Fruit fly (Drosophila melanogaster) whole organism, pupa: ENCODE measurements around the gene CG31178.

Experiments
- CG10348 ChIP-seq: fragments of 200-800 bp; sonication (Bioruptor generic); IDR thresholded peaks from 2 replicates; pipeline ENCODE4 v1.3.6; 2022; ENCODE audit warnings: missing biosample characterization, missing genetic modification characterization
- CG12605 ChIP-seq: fragments of 200-800 bp; sonication (Bioruptor generic); IDR thresholded peaks from 2 replicates; pipeline ENCODE4 v1.3.6; 2022; ENCODE audit warnings: missing biosample characterization, missing genetic modification characterization
- CG13204 ChIP-seq: fragments of 200-800 bp; sonication (Bioruptor generic); optimal IDR thresholded peaks from 2 replicates; lab custom pipeline; 2018; ENCODE audit warnings: missing biosample characterization, mild to moderate bottlenecking, missing genetic modification characterization, moderate library complexity
- CG14655 ChIP-seq: fragments of 200-800 bp; sonication (Bioruptor generic); optimal IDR thresholded peaks from 3 replicates; lab custom pipeline; 2017; ENCODE audit warnings: mild to moderate bottlenecking, missing biosample characterization, missing genetic modification reagents, missing genetic modification characterization
- CG15710 ChIP-seq: fragments of 200-800 bp; sonication (Bioruptor generic); optimal IDR thresholded peaks from 2 replicates; lab custom pipeline; 2018; ENCODE audit warnings: missing biosample characterization, mild to moderate bottlenecking, missing genetic modification characterization, moderate library complexity
- CG17806 ChIP-seq: fragments of 200-800 bp; sonication (Bioruptor generic); optimal IDR thresholded peaks from 2 replicates; lab custom pipeline; 2018; ENCODE audit warnings: missing biosample characterization, mild to moderate bottlenecking, missing genetic modification characterization, moderate library complexity
- CG32121 ChIP-seq: fragments of 200-800 bp; sonication (Bioruptor generic); IDR thresholded peaks from 2 replicates; pipeline ENCODE4 v1.3.6; 2022; ENCODE audit warnings: missing biosample characterization, missing genetic modification characterization
- CG34367 ChIP-seq: fragments of 200-800 bp; sonication (Bioruptor generic); optimal IDR thresholded peaks from 2 replicates; lab custom pipeline; 2018; ENCODE audit warnings: missing biosample characterization, mild to moderate bottlenecking, missing genetic modification characterization
- CG4496 ChIP-seq: fragments of 200-800 bp; sonication (Bioruptor generic); IDR thresholded peaks from 3 replicates; pipeline ENCODE4 v1.3.6; 2022; ENCODE audit warnings: missing biosample characterization, missing genetic modification characterization
- CG8159 ChIP-seq: fragments of 200-800 bp; sonication (Bioruptor generic); optimal IDR thresholded peaks from 3 replicates; lab custom pipeline; 2018; ENCODE audit warnings: missing biosample characterization, mild to moderate bottlenecking, missing genetic modification characterization, moderate library complexity
- CG8301 ChIP-seq: fragments of 200-800 bp; sonication (Bioruptor generic); optimal IDR thresholded peaks from 2 replicates; lab custom pipeline; 2018; ENCODE audit warnings: missing biosample characterization, mild to moderate bottlenecking, missing genetic modification characterization
- CG9948 ChIP-seq: fragments of 200-800 bp; sonication (Bioruptor generic); optimal IDR thresholded peaks from 2 replicates; lab custom pipeline; 2018; ENCODE audit warnings: missing biosample characterization, mild to moderate bottlenecking, missing genetic modification characterization, moderate library complexity
- D1 ChIP-seq: fragments of 200-800 bp; sonication (Bioruptor generic); optimal IDR thresholded peaks from 2 replicates; lab custom pipeline; 2018; ENCODE audit warnings: missing biosample characterization, mild to moderate bottlenecking, missing genetic modification characterization, moderate library complexity
- EcR ChIP-seq: fragments of 200-800 bp; sonication (Bioruptor generic); optimal IDR thresholded peaks from 3 replicates; lab custom pipeline; 2019; ENCODE audit warnings: missing biosample characterization, missing genetic modification characterization, mild to moderate bottlenecking, moderate library complexity, missing genetic modification reagents
- Ets98B ChIP-seq: fragments of 200-800 bp; sonication (Bioruptor generic); IDR thresholded peaks from 2 replicates; pipeline ENCODE4 v1.3.6; 2022; ENCODE audit warnings: missing biosample characterization, missing genetic modification characterization
- Pif1A ChIP-seq: fragments of 200-800 bp; sonication (Bioruptor generic); optimal IDR thresholded peaks from 3 replicates; lab custom pipeline; 2016; ENCODE audit warnings: missing biosample characterization, missing genetic modification characterization
- Pif1B ChIP-seq: fragments of 200-800 bp; sonication (Bioruptor generic); optimal IDR thresholded peaks from 3 replicates; lab custom pipeline; 2016; ENCODE audit warnings: missing biosample characterization, missing genetic modification characterization
- Snoo ChIP-seq: fragments of 200-800 bp; sonication (Bioruptor generic); optimal IDR thresholded peaks from 3 replicates; lab custom pipeline; 2017; ENCODE audit warnings: missing biosample characterization, mild to moderate bottlenecking, missing genetic modification characterization, inconsistent platforms
- fd96Ca ChIP-seq: fragments of 200-800 bp; sonication (Bioruptor generic); IDR thresholded peaks from 3 replicates; pipeline ENCODE4 v1.3.6; 2022; ENCODE audit warnings: missing biosample characterization, missing genetic modification characterization
- gl ChIP-seq: fragments of 200-800 bp; sonication (Bioruptor generic); optimal IDR thresholded peaks from 2 replicates; lab custom pipeline; 2018; ENCODE audit warnings: missing biosample characterization, mild to moderate bottlenecking, missing genetic modification characterization
- rn ChIP-seq: fragments of 200-800 bp; sonication (Bioruptor generic); IDR thresholded peaks from 2 replicates; pipeline ENCODE4 v1.3.6; 2022; ENCODE audit warnings: missing biosample characterization, missing genetic modification characterization

CG31178 gene

DNA sequence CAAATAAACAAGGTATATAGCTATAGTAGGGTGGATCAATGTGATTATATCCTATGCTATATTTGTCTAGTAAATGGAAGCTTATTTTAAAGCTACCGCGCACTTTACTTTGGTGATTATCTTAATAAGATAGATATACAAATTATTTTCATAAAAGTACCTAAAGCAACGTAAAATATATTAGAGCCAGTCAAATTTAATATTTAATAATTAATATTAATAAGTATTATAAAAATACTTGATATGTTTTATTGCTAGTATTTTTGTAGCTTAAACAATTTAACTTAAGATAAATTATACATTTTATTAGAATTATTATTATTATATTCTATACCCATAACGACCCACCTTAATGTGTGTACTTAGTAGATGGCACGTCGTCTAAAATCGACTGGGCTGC, 33.9 kb upstream of the CG31178 start:
- TF ChIP-seq Pif1A (peak; percentile 19), CG17806 (tag; lab: Kevin White, UChicago) (peak; percentile 85), CG34367 (tag; lab: Kevin White, UChicago) (peak; percentile 82), CG9948 (tag; lab: Kevin White, UChicago) (peak; percentile 90), CG13204 (GFP tag; lab: Kevin White, UChicago) (no peak), fd96Ca (no peak), CG8159 (tag; lab: Kevin White, UChicago) (peak; percentile 90), CG15710 (tag; lab: Kevin White, UChicago) (peak; percentile 89), gl (no peak), CG14655 (GFP tag; lab: Kevin White, UChicago) (peak; percentile 87), CG8301 (tag; lab: Kevin White, UChicago) (peak; percentile 76), CG4496 (GFP tag; lab: Robert Waterston, UW) (no peak), Ets98B (GFP tag; lab: Robert Waterston, UW) (no peak), Snoo (tag; lab: Kevin White, UChicago) (peak; percentile 55), D1 (tag; lab: Kevin White, UChicago) (peak; percentile 90), Pif1B (GFP tag; lab: Kevin White, UChicago) (peak; percentile 19)

DNA sequence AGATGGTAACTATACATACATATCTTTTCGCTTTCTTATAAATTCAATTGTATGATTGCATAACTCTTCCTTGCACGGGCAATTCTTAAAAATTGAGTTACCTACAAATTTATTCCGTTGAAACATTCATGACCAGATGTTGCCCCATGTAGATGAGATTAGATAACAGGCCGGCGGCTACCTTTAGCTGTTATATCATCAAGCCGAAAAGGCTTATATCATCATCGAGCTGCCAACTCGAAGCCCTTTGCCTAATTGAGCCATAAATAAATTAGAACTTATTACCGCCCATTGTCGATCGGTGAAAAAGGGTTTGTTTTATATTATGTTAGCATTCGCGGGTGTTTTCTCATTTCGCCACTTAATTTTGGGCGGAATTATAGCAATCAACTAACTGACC, 33.1 kb upstream of the CG31178 start:
- TF ChIP-seq EcR (GFP tag; lab: Kevin White, UChicago) (no peak), gl (no peak), CG13204 (GFP tag; lab: Kevin White, UChicago) (no peak), rn (GFP tag; lab: Robert Waterston, UW) (no peak), fd96Ca (no peak), Ets98B (GFP tag; lab: Robert Waterston, UW) (no peak), CG8159 (tag; lab: Kevin White, UChicago) (no peak)

DNA sequence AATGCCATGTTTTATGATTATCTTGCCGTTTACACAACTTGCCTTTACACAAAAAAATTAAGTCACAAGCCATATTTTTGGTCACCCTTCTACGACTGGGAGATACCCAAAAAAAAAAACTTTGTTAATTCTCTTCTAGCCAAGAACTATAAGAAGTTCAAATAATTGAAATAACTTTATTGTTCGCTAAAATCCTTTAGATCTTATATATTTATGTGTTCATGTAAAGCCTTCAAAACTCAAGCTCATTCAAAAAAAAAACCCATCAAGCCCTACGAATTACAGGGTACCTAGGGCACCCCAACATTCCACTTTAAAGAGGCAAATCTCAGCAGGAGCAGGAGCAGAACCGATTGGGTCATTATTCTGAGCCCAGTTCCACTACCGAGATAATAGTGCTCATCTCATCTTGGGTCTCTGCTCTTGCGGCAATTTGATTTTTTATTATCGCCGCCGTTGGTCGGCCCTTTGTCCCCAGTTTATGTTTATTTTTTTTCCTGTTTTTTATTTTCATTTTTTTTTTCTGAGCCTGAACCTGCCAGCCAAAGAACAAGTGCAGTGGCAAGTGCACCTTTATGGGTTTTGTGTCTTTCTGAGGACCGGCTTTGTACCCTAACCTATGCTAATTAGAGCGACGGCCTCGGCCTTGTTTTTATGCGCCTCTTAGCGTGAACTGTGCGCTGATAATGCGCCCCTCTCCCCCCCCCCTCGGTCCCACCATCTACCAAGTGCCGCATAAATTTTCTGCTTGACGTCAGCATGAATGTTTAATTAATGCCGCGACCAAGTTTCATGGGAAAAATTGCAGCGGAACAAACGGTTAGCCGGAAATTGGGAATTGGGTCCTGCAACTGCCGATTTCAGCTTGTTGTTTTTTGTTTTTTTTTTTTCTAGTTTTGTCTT, 31.8 kb upstream of the CG31178 start:
- TF ChIP-seq EcR (GFP tag; lab: Kevin White, UChicago) = peak; percentile 55
- no peak for TF ChIP-seq CG4496 (GFP tag; lab: Robert Waterston, UW)
- no peak for TF ChIP-seq CG14655 (GFP tag; lab: Kevin White, UChicago)
- TF ChIP-seq fd96Ca = no peak
- TF ChIP-seq Pif1A = no peak
- TF ChIP-seq gl = no peak
- TF ChIP-seq CG32121 (GFP tag; lab: Robert Waterston, UW) = no peak
- TF ChIP-seq CG8159 (tag; lab: Kevin White, UChicago) = peak; percentile 69
- TF ChIP-seq CG15710 (tag; lab: Kevin White, UChicago) = peak; percentile 29
- no peak for TF ChIP-seq CG10348
- TF ChIP-seq Pif1B (GFP tag; lab: Kevin White, UChicago) = no peak
- no peak for TF ChIP-seq rn (GFP tag; lab: Robert Waterston, UW)
- TF ChIP-seq CG17806 (tag; lab: Kevin White, UChicago) = peak; percentile 41
- TF ChIP-seq CG9948 (tag; lab: Kevin White, UChicago) = peak; percentile 42
- no peak for TF ChIP-seq CG8301 (tag; lab: Kevin White, UChicago)
- no peak for TF ChIP-seq CG34367 (tag; lab: Kevin White, UChicago)
- no peak for TF ChIP-seq Ets98B (GFP tag; lab: Robert Waterston, UW)
- TF ChIP-seq D1 (tag; lab: Kevin White, UChicago) = no peak
- TF ChIP-seq CG13204 (GFP tag; lab: Kevin White, UChicago) = peak; percentile 16
- TF ChIP-seq CG12605 (GFP tag; lab: Robert Waterston, UW) = no peak
- no peak for TF ChIP-seq Snoo (tag; lab: Kevin White, UChicago)

DNA sequence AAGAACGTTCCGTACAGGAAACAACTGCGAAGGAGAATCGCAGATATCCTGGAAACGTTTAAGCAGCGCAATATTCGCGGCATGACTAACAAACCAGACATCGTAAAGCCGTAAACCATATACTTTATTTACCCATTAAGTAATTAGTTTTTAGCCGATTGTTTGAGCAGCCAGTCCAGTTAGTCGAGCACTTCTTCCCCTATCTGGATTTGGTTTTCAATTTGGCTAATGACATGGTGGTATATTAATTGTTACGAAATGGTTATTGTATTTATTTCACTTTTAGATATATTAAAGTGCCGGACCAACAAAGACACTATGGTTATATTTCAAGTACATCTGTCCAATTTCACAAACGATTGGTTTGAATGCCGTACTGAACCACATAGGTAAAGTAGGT, 29.9 kb upstream of the CG31178 start, which contains the start of gene Gr93b:
Gene Gr93b, minus strand, starts transcription at position 101 of the 400 bp plus-strand sequence.
- TF ChIP-seq Ets98B (GFP tag; lab: Robert Waterston, UW) (no peak), Pif1B (GFP tag; lab: Kevin White, UChicago) (no peak), CG8301 (tag; lab: Kevin White, UChicago) (no peak), CG15710 (tag; lab: Kevin White, UChicago) (no peak), rn (GFP tag; lab: Robert Waterston, UW) (no peak), CG34367 (tag; lab: Kevin White, UChicago) (no peak), Pif1A (no peak), CG4496 (GFP tag; lab: Robert Waterston, UW) (no peak), fd96Ca (no peak), Snoo (tag; lab: Kevin White, UChicago) (no peak), CG9948 (tag; lab: Kevin White, UChicago) (no peak)

DNA sequence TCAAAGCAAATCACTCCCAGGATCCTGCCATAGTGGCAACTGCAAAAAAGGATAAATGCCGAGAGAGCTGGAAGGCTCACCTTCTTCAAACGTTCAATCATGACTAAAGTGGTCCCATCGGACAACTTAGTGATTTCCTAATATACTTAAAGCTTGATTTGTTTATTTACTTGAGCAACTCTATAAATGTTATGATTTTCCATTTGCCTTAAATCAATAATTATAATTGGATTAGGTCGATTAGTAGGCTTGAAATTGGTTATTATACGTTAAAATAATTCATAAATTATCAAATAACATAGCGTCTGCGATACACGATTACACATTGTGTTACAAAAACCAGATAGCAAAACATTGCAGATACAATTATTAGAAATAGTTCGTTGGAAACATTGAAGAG, 28.4 kb upstream of the CG31178 start, which contains the start of gene Gr93c:
Gene Gr93c, minus strand, starts transcription at position 101 of the 400 bp plus-strand sequence.
- TF ChIP-seq CG14655 (GFP tag; lab: Kevin White, UChicago) (no peak), EcR (GFP tag; lab: Kevin White, UChicago) (no peak), CG32121 (GFP tag; lab: Robert Waterston, UW) (no peak), Ets98B (GFP tag; lab: Robert Waterston, UW) (no peak), D1 (tag; lab: Kevin White, UChicago) (no peak), rn (GFP tag; lab: Robert Waterston, UW) (no peak), CG8159 (tag; lab: Kevin White, UChicago) (no peak)
- TF ChIP-seq, all 21 proteins: peak for 0
